Fruit fly (Drosophila melanogaster) whole organism, prepupa: ENCODE data around the gene CG3071.

Experiments used
- CG10631 ChIP-seq: fragments of 200-800 bp; sonication (Bioruptor generic); optimal IDR thresholded peaks from 2 replicates; lab custom pipeline; 2016; ENCODE audit warnings: missing biosample characterization, missing genetic modification characterization
- topi ChIP-seq: fragments of 200-800 bp; sonication (Bioruptor generic); optimal IDR thresholded peaks from 3 replicates; lab custom pipeline; 2016; ENCODE audit warnings: missing biosample characterization, missing genetic modification characterization

DNA sequence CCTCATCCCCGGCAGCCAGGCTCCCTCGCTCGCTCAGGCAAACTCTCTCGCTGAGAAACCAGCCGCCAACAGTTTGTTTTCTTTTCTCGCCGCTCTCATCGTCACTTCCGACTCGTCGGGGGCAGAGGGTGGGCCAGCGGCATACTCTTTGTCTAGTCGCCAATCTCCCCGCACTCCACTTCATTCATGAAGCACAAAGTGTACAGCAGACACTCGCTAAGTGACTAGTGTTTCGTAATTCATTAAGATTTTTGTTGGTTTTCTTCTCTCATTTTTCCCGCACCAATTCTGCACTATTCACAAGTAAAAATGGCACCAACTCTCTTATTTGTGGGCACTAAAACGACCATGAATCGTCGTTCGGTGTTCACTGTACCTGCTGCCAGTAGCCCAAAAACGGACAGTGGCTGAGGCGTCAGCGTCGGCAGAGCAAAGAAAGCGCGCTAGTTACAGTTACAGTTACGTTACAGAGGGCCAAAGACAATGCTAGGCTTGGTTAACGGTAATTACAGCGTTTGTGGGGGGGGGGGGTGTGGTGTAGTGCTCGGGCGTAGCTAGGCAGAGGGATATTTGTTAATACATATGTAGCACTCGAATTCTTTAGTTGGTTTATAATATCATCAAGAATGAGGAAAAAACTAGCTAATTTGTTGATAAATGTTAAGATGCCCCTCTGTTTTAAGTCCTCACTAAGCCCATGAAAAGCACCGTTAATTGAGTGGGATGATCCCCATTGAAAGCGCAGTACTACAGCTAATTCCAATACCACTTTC, 35.0 kb downstream of the CG3071 start:
- TF ChIP-seq topi (GFP tag; lab: Kevin White, UChicago): peak; percentile 93
- TF ChIP-seq CG10631 (GFP tag; lab: Kevin White, UChicago): peak; percentile 96
